Fruit fly (Drosophila melanogaster): Measurements from ENCODE around the gene CG8765.

dm6 chr3L:19655923-19656322 is 31.2 kb downstream of the CG8765 start:
- TF ChIP-seq CG8478 (optimal IDR thresholded peaks at IDR 0.05) (no peak), CTCF (optimal IDR thresholded peaks at IDR 0.05) (no peak)

Data from S2 (cell line).